Fruit fly (Drosophila melanogaster): Measurements from ENCODE around the gene CG6843.

dm6 chr3L:18865447-18866367 lies 35.7 kb upstream of the CG6843 start, which contains the start of gene CG14074:
- TF ChIP-seq fd96Ca (GFP tag; IDR thresholded peaks at IDR 0.05) (no peak), CG9948 (tag; optimal IDR thresholded peaks at IDR 0.05) (no peak)

Measured in whole organism, pupa.